Worm (Caenorhabditis elegans) whole organism, L4 larva: Measurements from ENCODE around the gene R11G1.1.

Experiments
- F10B5.3 ChIP-seq: sonication (generic microtip); optimal IDR thresholded peaks from 2 replicates; lab custom pipeline; 2016; ENCODE audit warnings: mild to moderate bottlenecking, missing genetic modification characterization, missing compliant biosample characterization
- F44E2.7 ChIP-seq: fragments of 200-800 bp; sonication (Bioruptor generic); IDR thresholded peaks from 2 replicates; pipeline ENCODE4 v2.1.2; 2022; ENCODE audit warnings: missing genetic modification characterization, missing compliant biosample characterization
- F49E8.2 ChIP-seq: sonication (generic microtip); optimal IDR thresholded peaks from 2 replicates; lab custom pipeline; 2016; ENCODE audit warnings: missing compliant biosample characterization, mild to moderate bottlenecking, missing genetic modification characterization, borderline replicate concordance
- ZK337.2 ChIP-seq: fragments of 200-800 bp; sonication (Bioruptor generic); IDR thresholded peaks from 2 replicates; pipeline ENCODE4 v1.3.6; 2022; ENCODE audit warnings: missing genetic modification reagents, missing genetic modification characterization, missing compliant biosample characterization
- aha-1 ChIP-seq: fragments of 150-350 bp; peaks from one replicate; lab custom pipeline; 2014; ENCODE audit warnings: missing biosample characterization, missing genetic modification characterization
- ama-1 ChIP-seq: fragments of 150-350 bp; optimal IDR thresholded peaks from 2 replicates; lab custom pipeline; 2014; ENCODE audit warnings: inconsistent platforms, mixed read lengths
- ceh-20 ChIP-seq: fragments of 200-800 bp; sonication (Bioruptor generic); IDR thresholded peaks from 2 replicates; pipeline ENCODE4 v1.3.6; 2022; ENCODE audit warnings: missing genetic modification reagents, missing genetic modification characterization, missing compliant biosample characterization
- ceh-82 ChIP-seq: sonication (generic microtip); optimal IDR thresholded peaks from 2 replicates; lab custom pipeline; 2017; ENCODE audit warnings: missing biosample characterization, missing genetic modification characterization
- ctbp-1 ChIP-seq: fragments of 200-800 bp; sonication (Bioruptor generic); IDR thresholded peaks from 2 replicates; pipeline ENCODE4 v1.3.6; 2022; ENCODE audit warnings: missing genetic modification reagents, missing genetic modification characterization, missing compliant biosample characterization
- daf-12 ChIP-seq: fragments of 150-350 bp; optimal IDR thresholded peaks from 2 replicates; lab custom pipeline; 2014; ENCODE audit warnings: missing biosample characterization, missing genetic modification reagents, missing genetic modification characterization
- daf-19 ChIP-seq: fragments of 200-800 bp; sonication (Bioruptor generic); conservative IDR thresholded peaks from 2 replicates; pipeline ENCODE4 v1.3.6; 2022; ENCODE audit warnings: missing genetic modification characterization, missing compliant biosample characterization
- dmd-6 ChIP-seq: fragments of 200-800 bp; sonication (Bioruptor generic); IDR thresholded peaks from 2 replicates; pipeline ENCODE4 v1.3.6; 2022; ENCODE audit warnings: missing genetic modification reagents, missing genetic modification characterization, missing compliant biosample characterization
- dmd-8 ChIP-seq: fragments of 200-800 bp; sonication (Bioruptor generic); IDR thresholded peaks from 2 replicates; pipeline ENCODE4 v1.3.6; 2022; ENCODE audit warnings: missing genetic modification characterization, missing compliant biosample characterization
- dve-1 ChIP-seq: sonication (generic microtip); optimal IDR thresholded peaks from 2 replicates; lab custom pipeline; 2017; ENCODE audit warnings: antibody characterized with exemption, mild to moderate bottlenecking, missing genetic modification characterization, missing compliant biosample characterization; ENCODE audit not compliant: insufficient read depth
- egl-43 ChIP-seq: fragments of 200-800 bp; sonication (Bioruptor generic); IDR thresholded peaks from 2 replicates; pipeline ENCODE4 v1.3.6; 2022; ENCODE audit warnings: missing genetic modification reagents, missing genetic modification characterization, missing compliant biosample characterization
- fkh-10 ChIP-seq: fragments of 150-350 bp; optimal IDR thresholded peaks from 2 replicates; lab custom pipeline; 2014; ENCODE audit warnings: missing biosample characterization, missing genetic modification reagents, missing genetic modification characterization
- hif-1 ChIP-seq, 2 experiments: sonication (generic microtip); optimal IDR thresholded peaks; 2 replicates each; lab custom pipeline; 2016 to 2017; ENCODE audit warnings: missing compliant biosample characterization in 2 of 2, missing genetic modification characterization in 2 of 2, missing genetic modification reagents in 2 of 2, missing genotype in 2 of 2, mild to moderate bottlenecking in 1 of 2
- hlh-30 ChIP-seq: sonication (generic microtip); optimal IDR thresholded peaks from 2 replicates; lab custom pipeline; 2017; ENCODE audit warnings: antibody characterized with exemption, mild to moderate bottlenecking, missing genetic modification characterization, missing compliant biosample characterization; ENCODE audit not compliant: insufficient read depth
- jun-1 ChIP-seq: fragments of 150-350 bp; optimal IDR thresholded peaks from 2 replicates; lab custom pipeline; 2014; ENCODE audit warnings: missing biosample characterization, missing genetic modification reagents, missing genetic modification characterization
- lin-1 ChIP-seq: fragments of 200-800 bp; sonication (Bioruptor generic); IDR thresholded peaks from 2 replicates; pipeline ENCODE4 v1.3.6; 2022; ENCODE audit warnings: missing genetic modification reagents, missing genetic modification characterization, missing compliant biosample characterization
- lin-15B ChIP-seq: fragments of 150-350 bp; sonication (generic microtip); optimal IDR thresholded peaks from 3 replicates; lab custom pipeline; 2014; ENCODE audit warnings: missing biosample characterization, missing genetic modification characterization
- lin-29 ChIP-seq: fragments of 200-800 bp; sonication (Bioruptor generic); IDR thresholded peaks from 2 replicates; pipeline ENCODE4 v1.3.6; 2022; ENCODE audit warnings: missing genetic modification reagents, missing genetic modification characterization, missing compliant biosample characterization
- lsy-2 ChIP-seq, 2 experiments: fragments of 150-350 bp in 1 of 2; sonication (generic microtip) in 1 of 2; optimal IDR thresholded peaks; 2 replicates each; lab custom pipeline; 2014 to 2017; ENCODE audit warnings: missing biosample characterization in 2 of 2, missing genetic modification characterization in 2 of 2
- madf-5 ChIP-seq, 2 experiments: fragments of 200-800 bp; sonication (Bioruptor generic); IDR thresholded peaks; 2 replicates each; pipeline ENCODE4 v1.3.6; 2022; ENCODE audit warnings: missing compliant biosample characterization in 2 of 2, missing genetic modification characterization in 2 of 2
- madf-9 ChIP-seq: fragments of 200-800 bp; sonication (Bioruptor generic); conservative IDR thresholded peaks from 2 replicates; pipeline ENCODE4 v1.3.6; 2022; ENCODE audit warnings: missing genetic modification reagents, missing genetic modification characterization, missing compliant biosample characterization
- mep-1 ChIP-seq: fragments of 150-350 bp; sonication (generic microtip); optimal IDR thresholded peaks from 3 replicates; lab custom pipeline; 2014; ENCODE audit warnings: missing biosample characterization, missing genetic modification characterization
- mes-2 ChIP-seq: sonication (generic microtip); optimal IDR thresholded peaks from 2 replicates; lab custom pipeline; 2016; ENCODE audit warnings: missing genotype, mild to moderate bottlenecking, missing genetic modification characterization, missing compliant biosample characterization; ENCODE audit not compliant: poor library complexity, severe bottlenecking
- mxl-3 ChIP-seq: fragments of 200-800 bp; sonication (Bioruptor generic); optimal IDR thresholded peaks from 2 replicates; lab custom pipeline; 2018; ENCODE audit warnings: mild to moderate bottlenecking, missing genetic modification characterization, missing compliant biosample characterization
- nhr-102 ChIP-seq: sonication (generic microtip); optimal IDR thresholded peaks from 2 replicates; lab custom pipeline; 2016; ENCODE audit warnings: mild to moderate bottlenecking, missing genetic modification characterization, moderate library complexity, missing compliant biosample characterization
- nhr-41 ChIP-seq: fragments of 200-800 bp; sonication (Bioruptor generic); IDR thresholded peaks from 2 replicates; pipeline ENCODE4 v1.3.6; 2022; ENCODE audit warnings: missing genetic modification reagents, missing genetic modification characterization, missing compliant biosample characterization
- nhr-6 ChIP-seq: fragments of 150-350 bp; optimal IDR thresholded peaks from 2 replicates; lab custom pipeline; 2014; ENCODE audit warnings: missing biosample characterization, missing genetic modification characterization
- nhr-77 ChIP-seq: fragments of 150-350 bp; optimal IDR thresholded peaks from 2 replicates; lab custom pipeline; 2014; ENCODE audit warnings: missing biosample characterization, missing genetic modification characterization
- sdz-12 ChIP-seq: fragments of 200-800 bp; sonication (Bioruptor generic); optimal IDR thresholded peaks from 2 replicates; lab custom pipeline; 2018; ENCODE audit warnings: mild to moderate bottlenecking, missing genetic modification characterization, missing compliant biosample characterization
- snpc-1.2 ChIP-seq: fragments of 200-800 bp; sonication (Bioruptor generic); IDR thresholded peaks from 2 replicates; pipeline ENCODE4 v1.3.6; 2022; ENCODE audit warnings: missing genetic modification reagents, missing genetic modification characterization, missing compliant biosample characterization
- snpc-4 ChIP-seq: fragments of 150-350 bp; optimal IDR thresholded peaks from 2 replicates; lab custom pipeline; 2014; ENCODE audit warnings: missing biosample characterization, missing genetic modification characterization
- tag-97 ChIP-seq: fragments of 200-800 bp; sonication (Bioruptor generic); IDR thresholded peaks from 2 replicates; pipeline ENCODE4 v1.3.6; 2022; ENCODE audit warnings: missing genetic modification characterization, missing compliant biosample characterization
- unc-130 ChIP-seq: sonication (generic microtip); optimal IDR thresholded peaks from 2 replicates; lab custom pipeline; 2016; ENCODE audit warnings: missing genetic modification reagents, missing genetic modification characterization, missing compliant biosample characterization
- unc-39 ChIP-seq: sonication (generic microtip); optimal IDR thresholded peaks from 2 replicates; lab custom pipeline; 2017; ENCODE audit warnings: missing biosample characterization, missing genetic modification characterization
- unc-62 ChIP-seq, 3 experiments: fragments of 150-350 bp in 1 of 3; sonication (generic microtip); optimal IDR thresholded peaks in 2 of 3; peaks in 1 of 3; 1 replicate in 1 of 3; 2 replicates in 2 of 3; lab custom pipeline; 2014 to 2017; ENCODE audit warnings: missing biosample characterization in 3 of 3, missing genetic modification characterization in 3 of 3, missing genetic modification reagents in 3 of 3, missing genotype in 1 of 3
- zfp-3 ChIP-seq: fragments of 200-800 bp; sonication (Bioruptor generic); conservative IDR thresholded peaks from 2 replicates; pipeline ENCODE4 v1.3.6; 2022; ENCODE audit warnings: missing genetic modification reagents, missing genetic modification characterization, missing compliant biosample characterization

The R11G1.1 gene

DNA sequence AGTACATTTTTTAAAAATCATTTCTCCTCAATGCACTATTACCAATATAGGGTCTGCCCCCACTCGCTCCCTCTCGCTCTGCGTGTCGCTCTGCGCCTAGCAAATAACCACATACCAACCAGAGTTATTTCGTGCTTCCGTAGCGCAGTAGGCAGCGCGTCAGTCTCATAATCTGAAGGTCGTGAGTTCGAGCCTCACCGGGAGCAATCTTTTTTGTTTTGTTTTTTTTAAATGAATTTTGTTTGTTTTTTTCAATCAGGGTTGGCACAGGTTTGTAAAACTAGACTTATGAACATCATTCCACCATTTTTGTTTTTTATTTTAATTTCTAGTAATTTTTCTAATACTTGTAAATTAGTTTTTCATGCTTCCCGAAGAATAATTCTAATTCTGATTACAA lies 38.3 kb downstream of the R11G1.1 start (continued):
- no peak for TF ChIP-seq lin-15B (tag; lab: Kevin White, UChicago)
- TF ChIP-seq dmd-8 = peak; percentile 89
- peak; percentile 94 for TF ChIP-seq snpc-1.2 (GFP tag; lab: Robert Waterston, UW)
- peak; percentile 85 for TF ChIP-seq mes-2 (tag; lab: Kevin White, UChicago)
- TF ChIP-seq unc-62 (GFP tag; optimal IDR thresholded peaks at IDR 0.05 in 1 of 2; lab: Kevin White, UChicago) = peak in 1 of 2 experiments; percentile 99
- no peak for TF ChIP-seq unc-62 (tag; optimal IDR thresholded peaks at IDR 0.05; lab: Kevin White, UChicago)
- peak; percentile 3 for TF ChIP-seq fkh-10 (GFP tag; lab: Kevin White, UChicago)
- peak; percentile 60 for TF ChIP-seq F49E8.2 (tag; lab: Kevin White, UChicago)
- peak; percentile 87 for TF ChIP-seq lin-1 (GFP tag; lab: Robert Waterston, UW)
- peak; percentile 70; the same call in 1 of the 2 replicates for TF ChIP-seq zfp-3 (GFP tag; lab: Robert Waterston, UW)
- peak; percentile 85 for TF ChIP-seq madf-9 (GFP tag; lab: Robert Waterston, UW)
- TF ChIP-seq ceh-82 = no peak
- peak; percentile 65 for TF ChIP-seq dve-1
- TF ChIP-seq tag-97 (GFP tag; lab: Robert Waterston, UW) = no peak
- no peak for TF ChIP-seq nhr-77
- 0 out of 2 replicates have a peak, but pooled peaks have one; percentile 62 for TF ChIP-seq daf-19 (GFP tag; lab: Robert Waterston, UW)
- peak; percentile 93 for TF ChIP-seq ctbp-1
- TF ChIP-seq mep-1 = peak; percentile 79
- peak; percentile 85 for TF ChIP-seq nhr-41
- TF ChIP-seq mxl-3 (GFP tag; lab: Kevin White, UChicago) = peak; percentile 41
- peak; percentile 62; the same call in 1 of the 2 replicates for TF ChIP-seq ZK337.2 (GFP tag; lab: Robert Waterston, UW)
- TF ChIP-seq F44E2.7 = peak; percentile 83; the same call in 1 of the 2 replicates
- TF ChIP-seq egl-43 (GFP tag; lab: Robert Waterston, UW) = peak; percentile 98

DNA sequence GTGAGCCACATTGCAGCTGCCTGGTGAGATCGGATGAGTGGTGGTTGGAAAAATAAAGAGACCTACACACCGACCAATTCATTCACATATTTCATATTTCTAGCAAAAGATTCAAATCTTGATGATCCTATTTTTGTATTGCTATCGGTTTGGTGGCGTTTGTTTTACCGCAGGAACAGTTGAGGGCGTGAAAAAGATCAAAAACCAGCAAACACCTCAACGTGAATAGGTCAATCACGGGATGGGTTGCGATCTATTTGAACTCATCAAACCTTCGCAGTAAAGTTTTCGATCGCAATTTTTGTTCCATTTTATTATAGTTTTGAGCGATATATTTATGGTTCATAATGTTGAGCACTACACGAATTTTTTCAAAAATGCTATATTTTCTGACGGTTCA lies 42.6 kb downstream of the R11G1.1 start:
- peak; percentile 95 for TF ChIP-seq aha-1 (tag; lab: Kevin White, UChicago)
- no peak for TF ChIP-seq snpc-4 (tag; lab: Kevin White, UChicago)

DNA sequence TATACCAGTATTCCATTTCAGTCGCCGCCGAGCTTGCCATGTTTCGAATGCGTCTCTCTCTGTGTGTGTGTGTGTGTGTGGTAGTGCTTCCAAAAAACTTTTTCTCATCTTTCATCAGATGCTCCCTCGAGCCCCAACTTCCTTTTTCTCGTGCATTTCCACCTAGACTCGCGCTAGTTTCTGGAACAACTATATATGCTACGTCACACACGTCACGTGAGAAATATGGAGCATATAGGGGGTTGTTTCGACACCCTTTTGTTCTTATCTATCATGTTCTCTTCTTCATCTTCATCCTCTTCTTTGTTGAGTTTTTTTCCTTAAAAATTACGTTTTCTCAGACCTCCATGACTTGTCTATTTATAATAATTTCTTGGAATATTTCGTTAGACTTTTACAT lies 46.0 kb downstream of the R11G1.1 start:
- TF ChIP-seq ctbp-1 (no peak), lin-29 (GFP tag; lab: Robert Waterston, UW) (no peak), mes-2 (tag; lab: Kevin White, UChicago) (no peak), madf-5 (GFP tag; IDR thresholded peaks at IDR 0.05; lab: Robert Waterston, UW) (no peak), lsy-2 (tag; optimal IDR thresholded peaks at IDR 0.05; lab: Kevin White, UChicago) (peak in 1 of 2 experiments; percentile 15), F10B5.3 (tag; lab: Kevin White, UChicago) (no peak), ceh-20 (GFP tag; lab: Robert Waterston, UW) (0 out of 2 replicates have a peak, but pooled peaks have one; percentile 20), aha-1 (tag; lab: Kevin White, UChicago) (no peak), hif-1 (tag; optimal IDR thresholded peaks at IDR 0.05; lab: Kevin White, UChicago) (no peak), daf-12 (tag; lab: Kevin White, UChicago) (no peak), unc-62 (GFP tag; optimal IDR thresholded peaks at IDR 0.05 in 1 of 2; lab: Kevin White, UChicago) (peak in 1 of 2 experiments; percentile 94), unc-62 (tag; optimal IDR thresholded peaks at IDR 0.05; lab: Kevin White, UChicago) (no peak), dmd-6 (no peak), unc-130 (no peak), nhr-6 (tag; lab: Kevin White, UChicago) (no peak), ama-1 (lab: Kevin White, UChicago) (no peak), hlh-30 (tag; lab: Kevin White, UChicago) (peak; percentile 68), jun-1 (tag; lab: Kevin White, UChicago) (no peak), nhr-77 (no peak), nhr-102 (tag; lab: Kevin White, UChicago) (no peak), sdz-12 (no peak), dmd-8 (no peak), unc-39 (tag; lab: Kevin White, UChicago) (no peak)
